Worm (Caenorhabditis elegans) whole organism, late embryonic: Measurements from ENCODE around the gene col-121.

Experiments used
- C08G9.2 ChIP-seq: sonication (generic microtip); optimal IDR thresholded peaks from 2 replicates; lab custom pipeline; 2016; ENCODE audit warnings: mild to moderate bottlenecking, missing genetic modification characterization, moderate library complexity, missing compliant biosample characterization
- T23F11.4 ChIP-seq: fragments of 200-800 bp; sonication (Bioruptor generic); optimal IDR thresholded peaks from 2 replicates; lab custom pipeline; 2018; ENCODE audit warnings: mild to moderate bottlenecking, missing genetic modification characterization, missing compliant biosample characterization
- Y22D7AL.16 ChIP-seq: sonication (generic microtip); optimal IDR thresholded peaks from 2 replicates; lab custom pipeline; 2016; ENCODE audit warnings: missing genetic modification characterization, missing compliant biosample characterization
- ahr-1 ChIP-seq: sonication (generic microtip); optimal IDR thresholded peaks from 2 replicates; lab custom pipeline; 2016; ENCODE audit warnings: missing genetic modification characterization, missing compliant biosample characterization
- ceh-14 ChIP-seq: sonication (generic microtip); optimal IDR thresholded peaks from 2 replicates; lab custom pipeline; 2016; ENCODE audit warnings: missing genotype, missing genetic modification characterization, missing compliant biosample characterization
- ceh-19 ChIP-seq: fragments of 200-800 bp; sonication (Bioruptor generic); optimal IDR thresholded peaks from 2 replicates; lab custom pipeline; 2018; ENCODE audit warnings: mild to moderate bottlenecking, missing genetic modification characterization, missing compliant biosample characterization
- ceh-2 ChIP-seq: sonication (generic microtip); optimal IDR thresholded peaks from 2 replicates; lab custom pipeline; 2016; ENCODE audit warnings: missing genotype, missing genetic modification characterization, missing compliant biosample characterization
- ceh-22 ChIP-seq: sonication (generic microtip); optimal IDR thresholded peaks from 2 replicates; lab custom pipeline; 2017; ENCODE audit warnings: missing biosample characterization, missing genetic modification characterization
- ceh-24 ChIP-seq: sonication (generic microtip); optimal IDR thresholded peaks from 2 replicates; lab custom pipeline; 2016; ENCODE audit warnings: mild to moderate bottlenecking, missing genetic modification characterization, missing compliant biosample characterization
- ceh-31 ChIP-seq: sonication (generic microtip); optimal IDR thresholded peaks from 2 replicates; lab custom pipeline; 2016; ENCODE audit warnings: missing genetic modification characterization, missing compliant biosample characterization
- ceh-34 ChIP-seq: sonication (generic microtip); optimal IDR thresholded peaks from 2 replicates; lab custom pipeline; 2016; ENCODE audit warnings: mild to moderate bottlenecking, missing genetic modification characterization, missing compliant biosample characterization
- ceh-6 ChIP-seq: fragments of 200-800 bp; sonication (Bioruptor generic); optimal IDR thresholded peaks from 2 replicates; lab custom pipeline; 2018; ENCODE audit warnings: mild to moderate bottlenecking, missing genetic modification characterization, missing compliant biosample characterization
- dve-1 ChIP-seq: sonication (generic microtip); optimal IDR thresholded peaks from 2 replicates; lab custom pipeline; 2017; ENCODE audit warnings: antibody characterized with exemption, mild to moderate bottlenecking, missing genetic modification characterization, missing compliant biosample characterization
- elt-2 ChIP-seq: sonication (generic microtip); optimal IDR thresholded peaks from 2 replicates; lab custom pipeline; 2016; ENCODE audit warnings: missing genetic modification reagents, missing genetic modification characterization, missing compliant biosample characterization
- elt-4 ChIP-seq: sonication (generic microtip); optimal IDR thresholded peaks from 2 replicates; lab custom pipeline; 2016; ENCODE audit warnings: missing genetic modification characterization, missing compliant biosample characterization
- eyg-1 ChIP-seq: sonication (generic microtip); optimal IDR thresholded peaks from 2 replicates; lab custom pipeline; 2016; ENCODE audit warnings: missing genotype, missing genetic modification characterization, missing compliant biosample characterization
- fax-1 ChIP-seq: sonication (generic microtip); optimal IDR thresholded peaks from 2 replicates; lab custom pipeline; 2016; ENCODE audit warnings: missing genotype, missing genetic modification characterization, missing compliant biosample characterization
- fkh-10 ChIP-seq: fragments of 150-350 bp; optimal IDR thresholded peaks from 2 replicates; lab custom pipeline; 2014; ENCODE audit warnings: missing biosample characterization, missing genetic modification reagents, missing genetic modification characterization
- fkh-6 ChIP-seq: sonication (generic microtip); optimal IDR thresholded peaks from 2 replicates; lab custom pipeline; 2016; ENCODE audit warnings: missing genetic modification characterization, missing compliant biosample characterization
- gmeb-2 ChIP-seq: sonication (generic microtip); optimal IDR thresholded peaks from 2 replicates; lab custom pipeline; 2016; ENCODE audit warnings: missing genetic modification characterization, inconsistent platforms, missing compliant biosample characterization
- hlh-15 ChIP-seq: sonication (generic microtip); optimal IDR thresholded peaks from 2 replicates; lab custom pipeline; 2016; ENCODE audit warnings: missing genetic modification characterization, missing compliant biosample characterization
- hlh-6 ChIP-seq: sonication (generic microtip); optimal IDR thresholded peaks from 2 replicates; lab custom pipeline; 2016; ENCODE audit warnings: missing genotype, missing genetic modification characterization, missing compliant biosample characterization
- hlh-8 ChIP-seq: sonication (generic microtip); optimal IDR thresholded peaks from 2 replicates; lab custom pipeline; 2016; ENCODE audit warnings: missing genotype, missing genetic modification characterization, missing compliant biosample characterization
- lim-6 ChIP-seq: sonication (generic microtip); optimal IDR thresholded peaks from 2 replicates; lab custom pipeline; 2016; ENCODE audit warnings: missing genetic modification characterization, missing compliant biosample characterization
- lin-11 ChIP-seq: fragments of 200-800 bp; sonication (Bioruptor generic); optimal IDR thresholded peaks from 2 replicates; lab custom pipeline; 2018; ENCODE audit warnings: mild to moderate bottlenecking, missing genetic modification characterization, missing compliant biosample characterization
- nfya-1 ChIP-seq: sonication (generic microtip); optimal IDR thresholded peaks from 2 replicates; lab custom pipeline; 2017; ENCODE audit warnings: missing genetic modification characterization, mild to moderate bottlenecking, missing compliant biosample characterization, antibody characterized with exemption, moderate library complexity
- nhr-11 ChIP-seq: fragments of 150-350 bp; optimal IDR thresholded peaks from 2 replicates; lab custom pipeline; 2014; ENCODE audit warnings: missing biosample characterization, missing genetic modification characterization
- odd-2 ChIP-seq: sonication (generic microtip); optimal IDR thresholded peaks from 2 replicates; lab custom pipeline; 2017; ENCODE audit warnings: antibody characterized with exemption, mild to moderate bottlenecking, missing genetic modification characterization, missing compliant biosample characterization
- pag-3 ChIP-seq: sonication (generic microtip); optimal IDR thresholded peaks from 2 replicates; lab custom pipeline; 2016; ENCODE audit warnings: missing compliant biosample characterization, missing genetic modification characterization, borderline replicate concordance
- pqm-1 ChIP-seq: sonication (generic microtip); optimal IDR thresholded peaks from 2 replicates; lab custom pipeline; 2016; ENCODE audit warnings: missing genetic modification characterization, missing compliant biosample characterization
- pros-1 ChIP-seq: fragments of 150-350 bp; optimal IDR thresholded peaks from 2 replicates; lab custom pipeline; 2014; ENCODE audit warnings: missing biosample characterization, missing genetic modification reagents, missing genetic modification characterization
- ref-2 ChIP-seq: sonication (generic microtip); optimal IDR thresholded peaks from 2 replicates; lab custom pipeline; 2016; ENCODE audit warnings: missing genetic modification characterization, missing compliant biosample characterization
- sox-4 ChIP-seq: sonication (generic microtip); optimal IDR thresholded peaks from 2 replicates; lab custom pipeline; 2017; ENCODE audit warnings: mild to moderate bottlenecking, missing genetic modification characterization, inconsistent platforms, missing compliant biosample characterization
- syd-9 ChIP-seq: sonication (generic microtip); optimal IDR thresholded peaks from 2 replicates; lab custom pipeline; 2016; ENCODE audit warnings: mild to moderate bottlenecking, missing genetic modification characterization, moderate library complexity, missing compliant biosample characterization
- tbx-2 ChIP-seq: sonication (generic microtip); optimal IDR thresholded peaks from 2 replicates; lab custom pipeline; 2016; ENCODE audit warnings: missing genetic modification characterization, missing compliant biosample characterization
- tbx-7 ChIP-seq: sonication (generic microtip); optimal IDR thresholded peaks from 2 replicates; lab custom pipeline; 2016; ENCODE audit warnings: missing genotype, missing genetic modification characterization, missing compliant biosample characterization
- unc-3 ChIP-seq, 2 experiments: fragments of 200-800 bp in 1 of 2; sonication (Bioruptor generic) in 1 of 2; sonication (generic microtip) in 1 of 2; conservative IDR thresholded peaks in 1 of 2; optimal IDR thresholded peaks in 1 of 2; 2 replicates each; pipeline versions ENCODE4 v1.3.6 to Lab custom; 2016 to 2022; ENCODE audit warnings: missing compliant biosample characterization in 2 of 2, missing genetic modification characterization in 2 of 2, missing genetic modification reagents in 1 of 2
- unc-42 ChIP-seq: sonication (generic microtip); optimal IDR thresholded peaks from 2 replicates; lab custom pipeline; 2016; ENCODE audit warnings: missing genotype, missing genetic modification characterization, missing compliant biosample characterization
- unc-86 ChIP-seq: sonication (generic microtip); optimal IDR thresholded peaks from 2 replicates; lab custom pipeline; 2016; ENCODE audit warnings: missing genetic modification characterization, missing compliant biosample characterization
- ztf-16 ChIP-seq: sonication (generic microtip); optimal IDR thresholded peaks from 2 replicates; lab custom pipeline; 2017; ENCODE audit warnings: missing genetic modification characterization, missing compliant biosample characterization

Gene col-121

ce11 chrIV:9440880-9441336 is 44.9 kb upstream of the col-121 start, which contains the start of gene idh-1:
idh-1 (minus strand) TSS chrIV:9441107.
- TF ChIP-seq nfya-1 (tag; lab: Kevin White, UChicago) = peak; percentile 12
- TF ChIP-seq ceh-24 (tag; lab: Kevin White, UChicago) = no peak
- TF ChIP-seq hlh-15 = no peak
- TF ChIP-seq pros-1 (tag; lab: Kevin White, UChicago) = no peak
- no peak for TF ChIP-seq elt-2 (tag; lab: Kevin White, UChicago)
- TF ChIP-seq tbx-2 (tag; lab: Kevin White, UChicago) = peak; percentile 14
- no peak for TF ChIP-seq pqm-1 (tag; lab: Kevin White, UChicago)
- TF ChIP-seq ref-2 (tag; lab: Kevin White, UChicago) = no peak
- no peak for TF ChIP-seq fkh-10 (GFP tag; lab: Kevin White, UChicago)
- peak; percentile 6 for TF ChIP-seq ceh-31
- peak; percentile 1 for TF ChIP-seq ceh-2 (tag; lab: Kevin White, UChicago)

DNA sequence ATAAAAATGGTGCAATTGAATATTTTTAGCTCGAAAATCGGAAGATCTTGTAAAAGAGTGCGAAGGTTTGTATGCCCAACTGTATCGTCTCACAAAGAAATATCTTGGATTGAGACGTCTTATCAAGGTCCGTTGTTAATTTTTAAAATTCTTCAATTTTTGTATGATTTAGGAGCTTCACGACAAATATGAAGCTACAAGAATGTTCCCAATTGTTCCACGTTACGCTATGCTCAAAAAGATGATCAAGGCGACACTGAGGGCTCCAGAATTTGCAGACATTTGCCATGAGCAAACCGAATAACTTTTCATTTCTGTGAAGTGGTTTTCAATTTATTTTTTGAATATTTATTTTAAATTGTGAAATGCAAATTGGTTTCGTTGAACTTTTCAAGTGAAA is 42.7 kb upstream of the col-121 start:
- TF ChIP-seq ceh-34 (tag; lab: Kevin White, UChicago) (no peak), ceh-19 (GFP tag; lab: Kevin White, UChicago) (no peak), elt-2 (tag; lab: Kevin White, UChicago) (no peak), syd-9 (tag; lab: Kevin White, UChicago) (no peak), unc-42 (tag; lab: Kevin White, UChicago) (no peak), pag-3 (tag; lab: Kevin White, UChicago) (no peak), hlh-6 (tag; lab: Kevin White, UChicago) (no peak), sox-4 (tag; lab: Kevin White, UChicago) (no peak), ahr-1 (no peak)

DNA sequence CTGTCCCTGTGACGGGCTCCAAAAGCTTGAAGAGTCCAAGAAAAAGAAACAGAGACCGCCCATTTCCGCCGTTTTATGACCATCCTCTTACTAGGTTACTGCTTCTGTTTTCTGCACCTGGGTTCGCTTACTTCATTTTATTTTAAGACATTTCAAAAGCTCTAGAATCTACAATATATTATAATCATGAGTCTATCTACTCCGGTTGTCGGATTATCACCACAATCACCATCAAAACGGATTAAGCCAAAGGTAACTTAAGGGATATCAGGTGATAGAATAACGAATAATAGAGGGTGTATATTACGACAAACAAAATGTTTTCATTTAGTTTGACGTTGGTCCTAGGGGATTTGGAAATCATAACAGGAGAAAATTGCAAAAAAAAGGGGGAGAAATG is 36.3 kb upstream of the col-121 start:
- TF ChIP-seq dve-1 (tag; lab: Kevin White, UChicago) = no peak
- TF ChIP-seq ceh-22 (tag; lab: Kevin White, UChicago) = no peak
- TF ChIP-seq unc-3 (GFP tag; conservative IDR thresholded peaks at IDR 0.05; lab: Robert Waterston, UW) = no peak
- no peak for TF ChIP-seq unc-3 (tag; optimal IDR thresholded peaks at IDR 0.05; lab: Kevin White, UChicago)
- TF ChIP-seq nhr-11 (tag; lab: Kevin White, UChicago) = no peak
- TF ChIP-seq lin-11 (tag; lab: Kevin White, UChicago) = no peak
- no peak for TF ChIP-seq fax-1 (tag; lab: Kevin White, UChicago)
- no peak for TF ChIP-seq fkh-6 (tag; lab: Kevin White, UChicago)
- no peak for TF ChIP-seq nfya-1 (tag; lab: Kevin White, UChicago)
- TF ChIP-seq syd-9 (tag; lab: Kevin White, UChicago) = no peak
- TF ChIP-seq ceh-2 (tag; lab: Kevin White, UChicago) = no peak
- no peak for TF ChIP-seq odd-2 (tag; lab: Kevin White, UChicago)
- no peak for TF ChIP-seq ztf-16 (tag; lab: Kevin White, UChicago)
- TF ChIP-seq, all 69 proteins: peak for 0

ce11 chrIV:9427959-9428358 is 31.9 kb upstream of the col-121 start, which contains the start of gene F59B8.1:
F59B8.1 (plus strand) TSS chrIV:9428259.
- no peak for TF ChIP-seq ref-2 (tag; lab: Kevin White, UChicago)
- TF ChIP-seq fax-1 (tag; lab: Kevin White, UChicago) = no peak
- no peak for TF ChIP-seq Y22D7AL.16 (tag; lab: Kevin White, UChicago)
- TF ChIP-seq gmeb-2 = no peak
- TF ChIP-seq ceh-6 (GFP tag; lab: Kevin White, UChicago) = no peak
- no peak for TF ChIP-seq eyg-1 (tag; lab: Kevin White, UChicago)
- TF ChIP-seq hlh-8 (tag; lab: Kevin White, UChicago) = no peak
- no peak for TF ChIP-seq ceh-14 (tag; lab: Kevin White, UChicago)
- no peak for TF ChIP-seq ceh-24 (tag; lab: Kevin White, UChicago)
- no peak for TF ChIP-seq T23F11.4
- TF ChIP-seq pag-3 (tag; lab: Kevin White, UChicago) = no peak
- no peak for TF ChIP-seq unc-86 (tag; lab: Kevin White, UChicago)
- TF ChIP-seq C08G9.2 (tag; lab: Kevin White, UChicago) = no peak
- TF ChIP-seq elt-4 (tag; lab: Kevin White, UChicago) = no peak
- no peak for TF ChIP-seq tbx-7 (tag; lab: Kevin White, UChicago)
- TF ChIP-seq lim-6 (tag; lab: Kevin White, UChicago) = no peak
